Fruit fly (Drosophila melanogaster) whole organism, adult: ENCODE measurements around the gene Inx7.

Experiments used
- CG11617 ChIP-seq: fragments of 200-800 bp; sonication (Bioruptor generic); optimal IDR thresholded peaks from 2 replicates; lab custom pipeline; 2017; ENCODE audit warnings: mild to moderate bottlenecking, missing biosample characterization, missing genetic modification reagents, missing genetic modification characterization
- CG12768 ChIP-seq: fragments of 200-800 bp; sonication (Bioruptor generic); optimal IDR thresholded peaks from 2 replicates; lab custom pipeline; 2017; ENCODE audit warnings: missing biosample characterization, missing genetic modification characterization, mild to moderate bottlenecking, moderate library complexity, missing genetic modification reagents
- CG14711 ChIP-seq: fragments of 200-800 bp; sonication (Bioruptor generic); optimal IDR thresholded peaks from 2 replicates; lab custom pipeline; 2018; ENCODE audit warnings: missing biosample characterization, mild to moderate bottlenecking, missing genetic modification characterization, moderate library complexity
- CG1620 ChIP-seq: fragments of 200-800 bp; sonication (Bioruptor generic); optimal IDR thresholded peaks from 2 replicates; lab custom pipeline; 2016; ENCODE audit warnings: missing biosample characterization, missing genetic modification characterization
- CG33017 ChIP-seq: fragments of 200-800 bp; sonication (Bioruptor generic); optimal IDR thresholded peaks from 2 replicates; lab custom pipeline; 2018; ENCODE audit warnings: missing biosample characterization, mild to moderate bottlenecking, missing genetic modification characterization, moderate library complexity
- CG5204 ChIP-seq: fragments of 200-800 bp; sonication (Bioruptor generic); optimal IDR thresholded peaks from 2 replicates; lab custom pipeline; 2016; ENCODE audit warnings: missing biosample characterization, missing genetic modification characterization
- CG7045 ChIP-seq: fragments of 200-800 bp; sonication (Bioruptor generic); optimal IDR thresholded peaks from 2 replicates; lab custom pipeline; 2017; ENCODE audit warnings: missing biosample characterization, mild to moderate bottlenecking, missing genetic modification characterization
- CG7101 ChIP-seq: fragments of 200-800 bp; sonication (Bioruptor generic); optimal IDR thresholded peaks from 2 replicates; lab custom pipeline; 2018; ENCODE audit warnings: missing biosample characterization, mild to moderate bottlenecking, missing genetic modification characterization, moderate library complexity
- Clk ChIP-seq: fragments of 200-800 bp; sonication (Bioruptor generic); optimal IDR thresholded peaks from 2 replicates; lab custom pipeline; 2017; ENCODE audit warnings: missing biosample characterization, missing genetic modification characterization
- Crg-1 ChIP-seq: fragments of 200-800 bp; sonication (Bioruptor generic); optimal IDR thresholded peaks from 2 replicates; lab custom pipeline; 2016; ENCODE audit warnings: missing biosample characterization, missing genetic modification characterization
- Hr96 ChIP-seq: fragments of 200-800 bp; sonication (Bioruptor generic); optimal IDR thresholded peaks from 2 replicates; lab custom pipeline; 2016; ENCODE audit warnings: missing biosample characterization, missing genetic modification characterization
- Mnt ChIP-seq: fragments of 200-800 bp; sonication (Bioruptor generic); optimal IDR thresholded peaks from 2 replicates; lab custom pipeline; 2016; ENCODE audit warnings: missing biosample characterization, mild to moderate bottlenecking, missing genetic modification characterization
- bab1 ChIP-seq: fragments of 200-800 bp; sonication (Bioruptor generic); optimal IDR thresholded peaks from 3 replicates; lab custom pipeline; 2019; ENCODE audit warnings: missing biosample characterization, mild to moderate bottlenecking, missing genetic modification characterization, moderate library complexity
- cic ChIP-seq: fragments of 200-800 bp; sonication (Bioruptor generic); optimal IDR thresholded peaks from 2 replicates; lab custom pipeline; 2017; ENCODE audit warnings: missing biosample characterization, mild to moderate bottlenecking, missing genetic modification characterization, moderate library complexity
- cnc ChIP-seq, 2 experiments: fragments of >200 bp; optimal IDR thresholded peaks; 2 replicates each; lab custom pipeline; 2017
- kay ChIP-seq: fragments of 200-800 bp; sonication (Bioruptor generic); peaks from one replicate; lab custom pipeline; 2016; ENCODE audit warnings: missing biosample characterization, missing genetic modification characterization, borderline replicate concordance
- ovo ChIP-seq: fragments of 200-800 bp; sonication (Bioruptor generic); optimal IDR thresholded peaks from 2 replicates; lab custom pipeline; 2016; ENCODE audit warnings: missing biosample characterization, missing genetic modification characterization
- pad ChIP-seq: fragments of 200-800 bp; sonication (Bioruptor generic); optimal IDR thresholded peaks from 3 replicates; lab custom pipeline; 2017; ENCODE audit warnings: missing biosample characterization, missing genetic modification characterization, mild to moderate bottlenecking, moderate library complexity, missing genetic modification reagents
- tj ChIP-seq: fragments of 200-800 bp; sonication (Bioruptor generic); optimal IDR thresholded peaks from 3 replicates; lab custom pipeline; 2017; ENCODE audit warnings: missing biosample characterization, mild to moderate bottlenecking, missing genetic modification characterization, moderate library complexity
- toe ChIP-seq: fragments of 200-800 bp; sonication (Bioruptor generic); optimal IDR thresholded peaks from 2 replicates; lab custom pipeline; 2016; ENCODE audit warnings: missing biosample characterization, missing genetic modification characterization

The Inx7 gene

DNA sequence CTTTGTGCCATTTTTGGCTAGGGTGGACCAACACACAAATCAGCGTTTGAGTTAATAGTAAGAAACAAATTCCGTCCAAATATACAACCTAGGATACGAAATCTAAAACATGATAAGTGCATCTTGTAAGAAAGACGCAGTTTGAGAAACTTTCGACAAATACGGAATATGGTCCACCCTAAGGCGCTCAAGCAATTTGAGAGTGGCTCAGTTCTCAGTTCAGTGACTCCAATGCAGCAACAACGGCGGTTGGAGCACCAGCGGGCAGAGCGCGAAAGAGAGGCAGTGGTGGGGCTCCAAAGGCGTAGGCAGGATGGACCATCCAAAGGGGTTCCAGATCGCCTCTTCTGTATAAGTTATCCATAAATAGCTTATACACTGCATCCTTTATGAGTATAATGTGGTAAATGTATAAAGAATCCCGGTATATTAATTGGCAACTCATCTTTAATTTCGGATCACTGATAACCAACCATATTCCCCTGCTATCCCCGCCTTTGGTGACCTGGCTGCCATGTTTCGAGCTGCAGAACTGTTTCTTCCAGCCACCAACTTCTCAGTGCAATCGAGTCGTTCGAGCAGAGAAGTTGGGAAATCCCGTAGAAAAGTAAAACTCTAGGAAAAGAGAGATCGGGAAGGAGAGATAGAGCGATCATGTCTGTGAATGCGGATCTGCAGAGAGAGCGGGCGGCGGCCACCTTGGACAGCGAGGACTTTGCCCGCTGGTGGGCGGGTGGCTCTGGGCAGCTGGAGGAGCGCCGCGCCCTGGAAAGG, 23.9 kb downstream of the Inx7 start, which contains the start of gene CG4586:
TSS of gene CG4586 (plus strand) at position 555 of the 774 bp plus-strand sequence.
- TF ChIP-seq CG33017 (tag; lab: Kevin White, UChicago) (peak; percentile 83), Crg-1 (peak; percentile 75), CG14711 (peak; percentile 84), Hr96 (peak; percentile 63), CG7045 (GFP tag; lab: Kevin White, UChicago) (peak; percentile 63), cic (GFP tag; lab: Kevin White, UChicago) (no peak), Clk (no peak), ovo (GFP tag; lab: Kevin White, UChicago) (no peak), bab1 (GFP tag; lab: Kevin White, UChicago) (peak; percentile 97), CG1620 (peak; percentile 76), cnc (optimal IDR thresholded peaks at IDR 0.05; lab: Kevin White, UChicago) (no peak), CG12768 (GFP tag; lab: Kevin White, UChicago) (peak; percentile 53), tj (peak; percentile 59), CG7101 (tag; lab: Kevin White, UChicago) (peak; percentile 89), kay (GFP tag; lab: Kevin White, UChicago) (no peak), pad (GFP tag; lab: Kevin White, UChicago) (peak; percentile 58), CG5204 (peak; percentile 71), CG11617 (GFP tag; lab: Kevin White, UChicago) (peak; percentile 78), toe (GFP tag; lab: Kevin White, UChicago) (peak; percentile 34), Mnt (GFP tag; lab: Kevin White, UChicago) (peak; percentile 70)

dm6 chrX:6968564-6968963, 24.8 kb downstream of the Inx7 start, which contains the start of gene Setd3:
Gene Setd3 (minus strand): TSS chrX:6968750.
- peak; percentile 77 for TF ChIP-seq Mnt (GFP tag; lab: Kevin White, UChicago)
- TF ChIP-seq CG7101 (tag; lab: Kevin White, UChicago) = peak; percentile 37
- peak; percentile 20 for TF ChIP-seq bab1 (GFP tag; lab: Kevin White, UChicago)
- peak; percentile 0 for TF ChIP-seq CG1620
- no peak for TF ChIP-seq CG33017 (tag; lab: Kevin White, UChicago)
